Fruit fly (Drosophila melanogaster): ENCODE results near the gene CG13875.
A peak's percentile ranks its signal among the peaks of the same experiment; 100 is the strongest.

Gene CG13875

DNA sequence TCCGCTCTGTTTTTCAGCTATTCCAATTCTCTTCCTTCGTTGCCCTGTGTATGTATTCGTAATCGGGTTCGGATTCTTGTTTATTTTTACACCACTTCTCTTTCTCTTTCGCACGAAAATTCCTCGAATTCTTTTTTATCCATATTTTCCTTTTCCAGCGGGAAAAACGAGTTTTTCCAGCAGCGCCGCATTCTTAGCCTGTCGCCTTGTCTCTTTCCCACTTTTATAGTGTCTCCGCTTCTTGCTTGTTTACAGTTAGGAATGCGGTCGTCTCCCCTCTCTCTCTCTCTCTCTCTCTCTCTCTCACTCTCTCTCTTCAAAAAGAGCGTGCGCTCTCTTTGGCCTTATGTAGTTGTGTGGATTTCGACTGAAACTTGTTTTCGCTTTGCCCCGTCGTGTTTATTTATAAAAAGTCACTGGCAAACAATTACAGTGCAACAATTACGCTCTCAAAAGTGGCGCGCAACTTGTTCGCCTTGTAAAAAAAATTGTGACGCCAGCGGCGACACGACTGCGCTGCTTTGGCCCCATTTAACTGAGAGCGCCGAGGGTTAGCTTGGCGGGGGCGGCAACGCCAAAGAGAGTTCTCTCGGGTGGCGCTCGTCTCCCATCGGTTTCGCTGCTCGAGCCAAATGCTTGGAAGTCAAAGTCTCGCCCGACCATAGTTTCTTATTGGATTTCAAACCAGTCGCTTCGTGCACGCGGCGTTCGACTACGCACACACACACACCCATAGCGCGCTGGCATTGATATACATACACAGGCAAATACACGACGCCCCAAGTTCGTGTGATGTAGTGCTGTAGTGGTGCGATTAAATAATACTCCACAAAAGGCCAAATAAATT is 48.3 kb upstream of the CG13875 start (continued):
- TF ChIP-seq HLHmδ (GFP tag; optimal IDR thresholded peaks at IDR 0.05) (peak; percentile 61), YL-1 (GFP tag; optimal IDR thresholded peaks at IDR 0.05) (no peak), Mad (GFP tag; optimal IDR thresholded peaks at IDR 0.05) (no peak), org-1 (GFP tag; optimal IDR thresholded peaks at IDR 0.05) (peak; percentile 24), D (optimal IDR thresholded peaks at IDR 0.05) (no peak), D (GFP tag; optimal IDR thresholded peaks at IDR 0.05) (no peak), CG2116 (GFP tag; optimal IDR thresholded peaks at IDR 0.05) (peak; percentile 27), Bgb (GFP tag; IDR thresholded peaks at IDR 0.05; ENCODE audit: partially characterized antibody) (peak; percentile 61; the same call in 1 of the 2 replicates), eve (GFP tag; optimal IDR thresholded peaks at IDR 0.05) (peak in 1 of 2 experiments; percentile 25), CG32532 (GFP tag; IDR thresholded peaks at IDR 0.05) (peak; percentile 63), eyg (GFP tag; optimal IDR thresholded peaks at IDR 0.05) (peak; percentile 34), ATbp (GFP tag; optimal IDR thresholded peaks at IDR 0.05) (peak; percentile 69), CG17359 (tag; optimal IDR thresholded peaks at IDR 0.05) (peak; percentile 49), schlank (tag; optimal IDR thresholded peaks at IDR 0.05) (peak; percentile 15), CG1024 (GFP tag; IDR thresholded peaks at IDR 0.05) (no peak), unc-4 (GFP tag; IDR thresholded peaks at IDR 0.05; ENCODE audit: partially characterized antibody) (0 out of 2 replicates have a peak, but pooled peaks have one; percentile 33), kni (GFP tag; optimal IDR thresholded peaks at IDR 0.05) (peak; percentile 97), CG13123 (GFP tag; optimal IDR thresholded peaks at IDR 0.05) (peak; percentile 14), Hand (GFP tag; optimal IDR thresholded peaks at IDR 0.05) (peak; percentile 57), CG12299 (tag; optimal IDR thresholded peaks at IDR 0.05) (peak; percentile 48), MTF-1 (GFP tag; optimal IDR thresholded peaks at IDR 0.05; ENCODE audit: borderline replicate concordance) (peak; percentile 24), Spps (tag; optimal IDR thresholded peaks at IDR 0.05) (no peak), CG16813 (GFP tag; IDR thresholded peaks at IDR 0.05; ENCODE audit: partially characterized antibody) (peak; percentile 6; the same call in 1 of the 3 replicates), Elba2 (GFP tag; optimal IDR thresholded peaks at IDR 0.05) (peak; percentile 40), pfk (GFP tag; optimal IDR thresholded peaks at IDR 0.05) (peak; percentile 78), Fer3 (tag; optimal IDR thresholded peaks at IDR 0.05) (peak; percentile 34), lbe (GFP tag; optimal IDR thresholded peaks at IDR 0.05) (peak; percentile 25), tll (GFP tag; optimal IDR thresholded peaks at IDR 0.05) (peak in 1 of 2 experiments; percentile 80), CG7372 (GFP tag; IDR thresholded peaks at IDR 0.05) (0 out of 2 replicates have a peak, but pooled peaks have one; percentile 6), klu (GFP tag; IDR thresholded peaks at IDR 0.05) (peak; percentile 82), Jarid2 (GFP tag; optimal IDR thresholded peaks at IDR 0.05) (peak; percentile 91), zfh2 (GFP tag; optimal IDR thresholded peaks at IDR 0.05) (no peak), Stat92E (GFP tag; optimal IDR thresholded peaks at IDR 0.05) (peak in 1 of 3 experiments; percentile 91), CG6854 (GFP tag; optimal IDR thresholded peaks at IDR 0.05) (peak; percentile 78), sqz (GFP tag; optimal IDR thresholded peaks at IDR 0.05) (peak; percentile 100), CG12071 (GFP tag; optimal IDR thresholded peaks at IDR 0.05) (peak; percentile 53), CG33557 (GFP tag; optimal IDR thresholded peaks at IDR 0.05) (peak; percentile 20), mirr (GFP tag; optimal IDR thresholded peaks at IDR 0.05) (peak; percentile 87), zf30C (GFP tag; optimal IDR thresholded peaks at IDR 0.05) (peak; percentile 54), Myb (GFP tag; optimal IDR thresholded peaks at IDR 0.05) (no peak), rib (GFP tag; IDR thresholded peaks at IDR 0.05) (peak; percentile 35), CG2678 (tag; optimal IDR thresholded peaks at IDR 0.05) (peak; percentile 11), E2f1 (GFP tag; IDR thresholded peaks at IDR 0.05) (peak; percentile 41; the same call in 1 of the 2 replicates), Hsf (GFP tag; optimal IDR thresholded peaks at IDR 0.05) (no peak), Dll (GFP tag; IDR thresholded peaks at IDR 0.05; ENCODE audit: partially characterized antibody) (peak; percentile 50; the same call in 3 of the 4 replicates), CG15514 (GFP tag; optimal IDR thresholded peaks at IDR 0.05) (peak; percentile 46), Nf-YA (GFP tag; IDR thresholded peaks at IDR 0.05) (0 out of 2 replicates have a peak, but pooled peaks have one; percentile 14)

All from whole organism, embryonic.